Fruit fly (Drosophila melanogaster) Kc167 (cell line): ENCODE data around the gene beat-IIa.

ENCODE experiments used
- h ChIP-seq: fragments of >200 bp; optimal IDR thresholded peaks from 3 replicates; lab custom pipeline; 2018; ENCODE audit warnings: missing external identifiers
- psq ChIP-seq: fragments of >200 bp; optimal IDR thresholded peaks from 2 replicates; lab custom pipeline; 2017; ENCODE audit warnings: missing external identifiers
- ttk ChIP-seq: sonication (Bioruptor generic); optimal IDR thresholded peaks from 2 replicates; lab custom pipeline; 2017; ENCODE audit warnings: missing external identifiers

DNA sequence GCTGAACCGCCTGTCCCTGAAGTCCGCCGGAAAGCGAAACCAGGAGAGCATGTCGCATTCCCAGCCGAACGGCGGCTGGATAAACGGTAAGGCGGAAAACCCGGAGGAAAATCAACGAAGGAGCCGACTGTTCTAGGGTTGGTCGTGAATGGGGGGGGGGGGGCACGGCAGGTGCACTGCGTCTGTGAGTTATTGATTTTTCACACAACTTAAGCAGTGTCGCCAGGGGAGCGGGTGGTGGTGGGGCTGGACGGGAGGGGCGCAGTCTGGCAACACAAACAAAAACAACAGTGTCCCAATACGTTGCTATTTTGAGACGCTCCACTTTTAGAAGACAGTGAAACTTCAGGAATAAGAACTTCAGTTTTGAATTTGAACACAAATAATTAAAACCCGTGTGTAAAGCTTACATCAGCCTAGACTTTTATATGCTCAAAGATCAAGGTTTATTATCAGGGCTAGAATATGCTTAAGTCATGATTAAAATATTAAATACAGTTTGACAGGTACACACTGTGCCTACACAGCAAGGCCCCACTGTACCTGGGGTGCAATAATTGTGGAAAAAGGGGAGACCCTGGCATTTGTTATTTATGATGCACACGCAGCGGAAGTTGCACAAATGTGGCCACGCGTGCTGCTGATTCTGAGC is 20.4 kb upstream of the beat-IIa start:
- no peak for TF ChIP-seq ttk (lab: Kevin White, UChicago)
- no peak for TF ChIP-seq h (lab: Kevin White, UChicago)
- no peak for TF ChIP-seq psq (lab: Kevin White, UChicago)
